Fruit fly (Drosophila melanogaster) whole organism, pupa: ENCODE measurements around the gene CG15047.

Source experiments
- CG10348 ChIP-seq: fragments of 200-800 bp; sonication (Bioruptor generic); IDR thresholded peaks from 2 replicates; pipeline ENCODE4 v1.3.6; 2022; ENCODE audit warnings: missing biosample characterization, missing genetic modification characterization
- CG12605 ChIP-seq: fragments of 200-800 bp; sonication (Bioruptor generic); IDR thresholded peaks from 2 replicates; pipeline ENCODE4 v1.3.6; 2022; ENCODE audit warnings: missing biosample characterization, missing genetic modification characterization
- CG13204 ChIP-seq: fragments of 200-800 bp; sonication (Bioruptor generic); optimal IDR thresholded peaks from 2 replicates; lab custom pipeline; 2018; ENCODE audit warnings: missing biosample characterization, mild to moderate bottlenecking, missing genetic modification characterization, moderate library complexity
- CG14655 ChIP-seq: fragments of 200-800 bp; sonication (Bioruptor generic); optimal IDR thresholded peaks from 3 replicates; lab custom pipeline; 2017; ENCODE audit warnings: mild to moderate bottlenecking, missing biosample characterization, missing genetic modification reagents, missing genetic modification characterization
- CG15710 ChIP-seq: fragments of 200-800 bp; sonication (Bioruptor generic); optimal IDR thresholded peaks from 2 replicates; lab custom pipeline; 2018; ENCODE audit warnings: missing biosample characterization, mild to moderate bottlenecking, missing genetic modification characterization, moderate library complexity
- CG17806 ChIP-seq: fragments of 200-800 bp; sonication (Bioruptor generic); optimal IDR thresholded peaks from 2 replicates; lab custom pipeline; 2018; ENCODE audit warnings: missing biosample characterization, mild to moderate bottlenecking, missing genetic modification characterization, moderate library complexity
- CG32121 ChIP-seq: fragments of 200-800 bp; sonication (Bioruptor generic); IDR thresholded peaks from 2 replicates; pipeline ENCODE4 v1.3.6; 2022; ENCODE audit warnings: missing biosample characterization, missing genetic modification characterization
- CG34367 ChIP-seq: fragments of 200-800 bp; sonication (Bioruptor generic); optimal IDR thresholded peaks from 2 replicates; lab custom pipeline; 2018; ENCODE audit warnings: missing biosample characterization, mild to moderate bottlenecking, missing genetic modification characterization
- CG4496 ChIP-seq: fragments of 200-800 bp; sonication (Bioruptor generic); IDR thresholded peaks from 3 replicates; pipeline ENCODE4 v1.3.6; 2022; ENCODE audit warnings: missing biosample characterization, missing genetic modification characterization
- CG8159 ChIP-seq: fragments of 200-800 bp; sonication (Bioruptor generic); optimal IDR thresholded peaks from 3 replicates; lab custom pipeline; 2018; ENCODE audit warnings: missing biosample characterization, mild to moderate bottlenecking, missing genetic modification characterization, moderate library complexity
- CG8301 ChIP-seq: fragments of 200-800 bp; sonication (Bioruptor generic); optimal IDR thresholded peaks from 2 replicates; lab custom pipeline; 2018; ENCODE audit warnings: missing biosample characterization, mild to moderate bottlenecking, missing genetic modification characterization
- CG9948 ChIP-seq: fragments of 200-800 bp; sonication (Bioruptor generic); optimal IDR thresholded peaks from 2 replicates; lab custom pipeline; 2018; ENCODE audit warnings: missing biosample characterization, mild to moderate bottlenecking, missing genetic modification characterization, moderate library complexity
- D1 ChIP-seq: fragments of 200-800 bp; sonication (Bioruptor generic); optimal IDR thresholded peaks from 2 replicates; lab custom pipeline; 2018; ENCODE audit warnings: missing biosample characterization, mild to moderate bottlenecking, missing genetic modification characterization, moderate library complexity
- EcR ChIP-seq: fragments of 200-800 bp; sonication (Bioruptor generic); optimal IDR thresholded peaks from 3 replicates; lab custom pipeline; 2019; ENCODE audit warnings: missing biosample characterization, missing genetic modification characterization, mild to moderate bottlenecking, moderate library complexity, missing genetic modification reagents
- Ets98B ChIP-seq: fragments of 200-800 bp; sonication (Bioruptor generic); IDR thresholded peaks from 2 replicates; pipeline ENCODE4 v1.3.6; 2022; ENCODE audit warnings: missing biosample characterization, missing genetic modification characterization
- Pif1A ChIP-seq: fragments of 200-800 bp; sonication (Bioruptor generic); optimal IDR thresholded peaks from 3 replicates; lab custom pipeline; 2016; ENCODE audit warnings: missing biosample characterization, missing genetic modification characterization
- Pif1B ChIP-seq: fragments of 200-800 bp; sonication (Bioruptor generic); optimal IDR thresholded peaks from 3 replicates; lab custom pipeline; 2016; ENCODE audit warnings: missing biosample characterization, missing genetic modification characterization
- Snoo ChIP-seq: fragments of 200-800 bp; sonication (Bioruptor generic); optimal IDR thresholded peaks from 3 replicates; lab custom pipeline; 2017; ENCODE audit warnings: missing biosample characterization, mild to moderate bottlenecking, missing genetic modification characterization, inconsistent platforms
- fd96Ca ChIP-seq: fragments of 200-800 bp; sonication (Bioruptor generic); IDR thresholded peaks from 3 replicates; pipeline ENCODE4 v1.3.6; 2022; ENCODE audit warnings: missing biosample characterization, missing genetic modification characterization
- gl ChIP-seq: fragments of 200-800 bp; sonication (Bioruptor generic); optimal IDR thresholded peaks from 2 replicates; lab custom pipeline; 2018; ENCODE audit warnings: missing biosample characterization, mild to moderate bottlenecking, missing genetic modification characterization
- rn ChIP-seq: fragments of 200-800 bp; sonication (Bioruptor generic); IDR thresholded peaks from 2 replicates; pipeline ENCODE4 v1.3.6; 2022; ENCODE audit warnings: missing biosample characterization, missing genetic modification characterization

CG15047 gene

DNA sequence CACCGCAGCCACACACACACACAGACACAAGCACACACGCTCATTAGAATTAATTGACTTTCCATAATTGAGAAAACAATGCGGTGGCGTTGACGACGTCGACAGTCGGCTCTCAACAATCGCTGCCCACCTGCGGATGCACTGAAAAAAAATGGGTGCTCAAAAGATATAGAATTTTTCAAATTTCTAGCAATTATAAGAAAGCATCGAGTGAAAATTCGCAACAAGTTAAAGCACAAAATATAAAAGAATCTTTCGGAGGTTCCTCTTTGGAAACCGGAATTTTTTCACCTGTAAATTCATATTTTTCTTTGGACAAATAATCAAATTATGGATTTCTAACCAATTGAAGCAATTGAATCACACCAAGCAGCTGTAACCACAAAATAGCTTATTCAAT, 13.4 kb downstream of the CG15047 start:
- TF ChIP-seq rn (GFP tag; lab: Robert Waterston, UW) (peak; percentile 54; the same call in 1 of the 2 replicates), fd96Ca (GFP tag; lab: Robert Waterston, UW) (peak; percentile 50; the same call in 1 of the 3 replicates), Ets98B (GFP tag; lab: Robert Waterston, UW) (peak; percentile 75), CG12605 (GFP tag; lab: Robert Waterston, UW) (peak; percentile 48), D1 (tag; lab: Kevin White, UChicago) (no peak), CG9948 (tag; lab: Kevin White, UChicago) (peak; percentile 8), CG13204 (GFP tag; lab: Kevin White, UChicago) (no peak), CG34367 (no peak), CG14655 (GFP tag; lab: Kevin White, UChicago) (peak; percentile 63), gl (no peak), CG4496 (peak; percentile 83), CG17806 (tag; lab: Kevin White, UChicago) (peak; percentile 12), Pif1A (GFP tag; lab: Kevin White, UChicago) (peak; percentile 45), CG8301 (peak; percentile 47), CG32121 (peak; percentile 69), CG8159 (tag; lab: Kevin White, UChicago) (peak; percentile 11), Snoo (tag; lab: Kevin White, UChicago) (no peak), EcR (no peak), CG10348 (GFP tag; lab: Robert Waterston, UW) (no peak), CG15710 (tag; lab: Kevin White, UChicago) (no peak), Pif1B (GFP tag; lab: Kevin White, UChicago) (no peak)

DNA sequence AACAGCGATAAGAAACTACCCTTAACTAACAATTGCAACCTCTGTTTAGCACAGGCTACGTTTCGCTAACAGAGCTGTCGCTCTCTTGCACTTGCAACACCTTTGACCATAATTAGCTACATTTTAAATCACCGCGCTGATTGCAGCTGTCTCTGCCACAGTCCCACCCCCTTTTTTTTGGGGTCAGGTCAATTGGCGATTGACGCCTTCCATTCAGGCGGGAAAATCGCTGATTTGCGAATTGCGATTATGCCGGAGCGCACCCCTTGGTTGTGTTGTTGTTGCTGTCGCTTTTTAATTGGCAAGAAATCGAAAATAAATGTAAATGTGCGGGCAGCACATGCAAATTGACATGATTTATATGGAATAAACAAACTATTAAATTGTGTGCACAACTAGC, 14.8 kb downstream of the CG15047 start:
- TF ChIP-seq CG10348 (GFP tag; lab: Robert Waterston, UW), result no peak
- TF ChIP-seq CG34367, result no peak
- no peak for TF ChIP-seq Pif1A (GFP tag; lab: Kevin White, UChicago)

DNA sequence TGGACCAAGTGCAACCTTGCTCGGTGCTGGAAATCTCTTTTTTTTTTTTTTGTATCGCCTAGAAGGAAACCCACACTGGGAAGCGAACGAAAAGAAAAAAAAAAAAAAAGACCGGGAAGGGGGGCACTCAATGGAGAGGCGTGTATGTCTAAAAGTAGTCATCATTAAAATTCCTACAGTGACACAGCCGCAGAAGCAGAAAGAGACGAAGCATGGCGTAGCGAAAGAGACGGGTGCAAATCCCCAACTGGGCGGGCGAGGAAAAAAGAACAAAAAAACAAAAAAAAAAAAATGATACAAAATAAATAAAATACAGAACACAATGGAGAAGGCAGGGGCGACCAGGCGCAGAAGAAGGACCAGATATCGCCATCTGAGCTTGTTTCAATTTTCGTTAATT, 16.2 kb downstream of the CG15047 start:
- TF ChIP-seq EcR, result no peak
- peak; percentile 64 for TF ChIP-seq Pif1A (GFP tag; lab: Kevin White, UChicago)
- peak; percentile 18; the same call in 1 of the 2 replicates for TF ChIP-seq CG12605 (GFP tag; lab: Robert Waterston, UW)
- TF ChIP-seq CG15710 (tag; lab: Kevin White, UChicago), result peak; percentile 66
- peak; percentile 58 for TF ChIP-seq CG17806 (tag; lab: Kevin White, UChicago)
- TF ChIP-seq CG8159 (tag; lab: Kevin White, UChicago), result peak; percentile 70
- TF ChIP-seq gl, result peak; percentile 76
- TF ChIP-seq CG34367, result peak; percentile 62
- TF ChIP-seq CG9948 (tag; lab: Kevin White, UChicago), result peak; percentile 61
- TF ChIP-seq CG4496, result 0 out of 3 replicates have a peak, but pooled peaks have one; percentile 16
- TF ChIP-seq CG14655 (GFP tag; lab: Kevin White, UChicago), result peak; percentile 39
- TF ChIP-seq CG13204 (GFP tag; lab: Kevin White, UChicago), result peak; percentile 64
- TF ChIP-seq Pif1B (GFP tag; lab: Kevin White, UChicago), result peak; percentile 55
- TF ChIP-seq D1 (tag; lab: Kevin White, UChicago), result no peak
- TF ChIP-seq Snoo (tag; lab: Kevin White, UChicago), result no peak

- TF ChIP-seq gl (no peak), D1 (tag; lab: Kevin White, UChicago) (no peak), rn (GFP tag; lab: Robert Waterston, UW) (no peak), Ets98B (GFP tag; lab: Robert Waterston, UW) (no peak), CG32121 (no peak)
Observed at dm6 chrX:18545157-18545556, 16.7 kb downstream of the CG15047 start.

- TF ChIP-seq Pif1B (GFP tag; lab: Kevin White, UChicago), result peak; percentile 29
- peak; percentile 23 for TF ChIP-seq Snoo (tag; lab: Kevin White, UChicago)
- no peak for TF ChIP-seq EcR
- TF ChIP-seq CG10348 (GFP tag; lab: Robert Waterston, UW), result peak; percentile 59; the same call in 1 of the 2 replicates
- TF ChIP-seq Pif1A (GFP tag; lab: Kevin White, UChicago), result peak; percentile 59
- no peak for TF ChIP-seq D1 (tag; lab: Kevin White, UChicago)
- peak; percentile 94 for TF ChIP-seq fd96Ca (GFP tag; lab: Robert Waterston, UW)
- peak; percentile 94 for TF ChIP-seq CG4496
- TF ChIP-seq CG12605 (GFP tag; lab: Robert Waterston, UW), result peak; percentile 63
- peak; percentile 37 for TF ChIP-seq CG17806 (tag; lab: Kevin White, UChicago)
- TF ChIP-seq CG9948 (tag; lab: Kevin White, UChicago), result peak; percentile 40
- peak; percentile 41 for TF ChIP-seq CG34367
- no peak for TF ChIP-seq gl
- peak; percentile 56 for TF ChIP-seq CG14655 (GFP tag; lab: Kevin White, UChicago)
- TF ChIP-seq CG15710 (tag; lab: Kevin White, UChicago), result peak; percentile 39
- peak; percentile 57 for TF ChIP-seq CG8301
- peak; percentile 81 for TF ChIP-seq rn (GFP tag; lab: Robert Waterston, UW)
- TF ChIP-seq CG13204 (GFP tag; lab: Kevin White, UChicago), result no peak
- TF ChIP-seq CG32121, result peak; percentile 92
- TF ChIP-seq CG8159 (tag; lab: Kevin White, UChicago), result peak; percentile 29
- peak; percentile 91 for TF ChIP-seq Ets98B (GFP tag; lab: Robert Waterston, UW)
Observed at dm6 chrX:18546785-18547184, 18.3 kb downstream of the CG15047 start.

DNA sequence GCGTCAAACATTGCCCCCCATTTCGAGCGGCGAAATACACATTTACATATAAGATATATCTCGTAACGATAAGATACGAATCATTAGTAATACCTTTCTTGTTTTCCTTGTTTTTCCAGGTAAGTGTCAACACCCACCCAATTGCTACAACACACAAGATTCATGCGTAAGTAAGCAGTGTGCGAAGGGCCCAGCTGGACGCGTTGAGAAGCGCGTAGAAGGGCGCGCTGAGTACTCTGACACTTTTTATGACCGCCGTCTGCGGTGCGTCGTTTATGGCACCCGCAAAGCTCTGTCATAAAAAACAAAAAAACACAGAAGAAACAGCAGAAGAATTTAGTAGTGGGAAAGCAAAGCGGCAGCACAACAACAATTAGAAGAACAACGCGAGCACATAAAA, 19.2 kb downstream of the CG15047 start:
- TF ChIP-seq CG8159 (tag; lab: Kevin White, UChicago) (no peak), rn (GFP tag; lab: Robert Waterston, UW) (no peak), Pif1A (GFP tag; lab: Kevin White, UChicago) (no peak), D1 (tag; lab: Kevin White, UChicago) (no peak), CG14655 (GFP tag; lab: Kevin White, UChicago) (no peak), Ets98B (GFP tag; lab: Robert Waterston, UW) (no peak), CG10348 (GFP tag; lab: Robert Waterston, UW) (no peak), CG8301 (no peak), gl (no peak), CG15710 (tag; lab: Kevin White, UChicago) (no peak), CG32121 (no peak), CG4496 (no peak), EcR (no peak), Pif1B (GFP tag; lab: Kevin White, UChicago) (no peak), CG34367 (no peak), CG17806 (tag; lab: Kevin White, UChicago) (no peak)
